Worm (Caenorhabditis elegans) whole organism, L3 larva: ENCODE data around the gene F21C10.18.

Experiments used
- R02D3.7 ChIP-seq: fragments of 150-350 bp; optimal IDR thresholded peaks from 2 replicates; lab custom pipeline; 2014; ENCODE audit warnings: missing biosample characterization, missing genetic modification characterization
- aly-2 ChIP-seq: fragments of 150-350 bp; optimal IDR thresholded peaks from 2 replicates; lab custom pipeline; 2014; ENCODE audit warnings: missing biosample characterization, missing genetic modification characterization
- ama-1 ChIP-seq: fragments of 150-350 bp; optimal IDR thresholded peaks from 2 replicates; lab custom pipeline; 2018
- ceh-82 ChIP-seq: fragments of 150-350 bp; optimal IDR thresholded peaks from 2 replicates; lab custom pipeline; 2014; ENCODE audit warnings: missing biosample characterization, missing genetic modification characterization
- daf-12 ChIP-seq: fragments of 150-350 bp; optimal IDR thresholded peaks from 2 replicates; lab custom pipeline; 2014; ENCODE audit warnings: missing biosample characterization, missing genetic modification reagents, missing genetic modification characterization
- egl-27 ChIP-seq: sonication (generic microtip); optimal IDR thresholded peaks from 4 replicates; lab custom pipeline; 2017; ENCODE audit warnings: missing biosample characterization, missing genetic modification reagents, missing genetic modification characterization
- elt-2 ChIP-seq: sonication (generic microtip); optimal IDR thresholded peaks from 2 replicates; lab custom pipeline; 2016; ENCODE audit warnings: missing genetic modification reagents, mild to moderate bottlenecking, missing genetic modification characterization, missing compliant biosample characterization
- lin-39 ChIP-seq: fragments of 150-350 bp; optimal IDR thresholded peaks from 2 replicates; lab custom pipeline; 2018; ENCODE audit warnings: missing biosample characterization, missing genetic modification reagents, missing genetic modification characterization
- nhr-12 ChIP-seq: fragments of 150-350 bp; optimal IDR thresholded peaks from 2 replicates; lab custom pipeline; 2014; ENCODE audit warnings: missing biosample characterization, missing genetic modification characterization
- nhr-25 ChIP-seq: sonication (generic microtip); optimal IDR thresholded peaks from 2 replicates; lab custom pipeline; 2017; ENCODE audit warnings: missing biosample characterization, missing genetic modification characterization
- pqm-1 ChIP-seq: fragments of 150-350 bp; optimal IDR thresholded peaks from 2 replicates; lab custom pipeline; 2017; ENCODE audit warnings: missing biosample characterization, missing genetic modification characterization, inconsistent platforms
- skn-1 ChIP-seq: fragments of 150-350 bp; optimal IDR thresholded peaks from 2 replicates; lab custom pipeline; 2014; ENCODE audit warnings: missing biosample characterization, missing genetic modification characterization
- unc-62 ChIP-seq: fragments of 150-350 bp; sonication (generic microtip); optimal IDR thresholded peaks from 4 replicates; lab custom pipeline; 2014; ENCODE audit warnings: missing biosample characterization, missing genetic modification reagents, missing genetic modification characterization

ce11 chrV:9065001-9065400 is 43.3 kb upstream of the F21C10.18 start:
- TF ChIP-seq pqm-1 (tag; lab: Kevin White, UChicago) (no peak), aly-2 (tag; lab: Kevin White, UChicago) (no peak), nhr-25 (tag; lab: Kevin White, UChicago) (no peak), egl-27 (tag; lab: Kevin White, UChicago) (no peak), ama-1 (no peak), lin-39 (tag; lab: Kevin White, UChicago) (no peak), elt-2 (tag; lab: Kevin White, UChicago) (no peak), unc-62 (GFP tag; lab: Kevin White, UChicago) (no peak), ceh-82 (tag; lab: Kevin White, UChicago) (no peak), nhr-12 (tag; lab: Kevin White, UChicago) (no peak), daf-12 (tag; lab: Kevin White, UChicago) (no peak), R02D3.7 (tag; lab: Kevin White, UChicago) (no peak), skn-1 (tag; lab: Kevin White, UChicago) (no peak)
